Worm (Caenorhabditis elegans) whole organism, L1 larva: Measurements from ENCODE around the gene spc-1.
A peak's percentile ranks its signal among the peaks of the same experiment; 100 is the strongest.

Source experiments
- C16A3.4 ChIP-seq: fragments of 150-350 bp; optimal IDR thresholded peaks from 2 replicates; lab custom pipeline; 2014; ENCODE audit warnings: missing biosample characterization, missing genetic modification characterization
- C34B4.2 ChIP-seq: sonication (generic microtip); optimal IDR thresholded peaks from 2 replicates; lab custom pipeline; 2017; ENCODE audit warnings: mild to moderate bottlenecking, missing genetic modification characterization, missing compliant biosample characterization
- Y116A8C.19 ChIP-seq: sonication (generic microtip); optimal IDR thresholded peaks from 2 replicates; lab custom pipeline; 2016; ENCODE audit warnings: missing compliant biosample characterization, missing genetic modification characterization, borderline replicate concordance
- ama-1 ChIP-seq: fragments of 150-350 bp; optimal IDR thresholded peaks from 2 replicates; lab custom pipeline; 2014
- blmp-1 ChIP-seq: fragments of 150-350 bp; optimal IDR thresholded peaks from 2 replicates; lab custom pipeline; 2014; ENCODE audit warnings: missing biosample characterization, missing genetic modification characterization
- ceh-63 ChIP-seq: fragments of 200-800 bp; sonication (Bioruptor generic); optimal IDR thresholded peaks from 2 replicates; lab custom pipeline; 2018; ENCODE audit warnings: mild to moderate bottlenecking, missing genetic modification characterization, missing compliant biosample characterization
- ceh-8 ChIP-seq: fragments of 200-800 bp; sonication (Bioruptor generic); optimal IDR thresholded peaks from 2 replicates; lab custom pipeline; 2018; ENCODE audit warnings: mild to moderate bottlenecking, missing genetic modification characterization, moderate library complexity, missing compliant biosample characterization
- ceh-82 ChIP-seq, 3 experiments: fragments of 150-350 bp in 1 of 3; sonication (generic microtip) in 2 of 3; optimal IDR thresholded peaks; 2 replicates each; lab custom pipeline; 2014 to 2017; ENCODE audit warnings: missing biosample characterization in 3 of 3, missing genetic modification characterization in 3 of 3
- ceh-88 ChIP-seq: fragments of 200-800 bp; sonication (Bioruptor generic); IDR thresholded peaks from 2 replicates; pipeline ENCODE4 v1.3.6; 2022; ENCODE audit warnings: missing genetic modification characterization, missing compliant biosample characterization
- ceh-90 ChIP-seq: sonication (generic microtip); optimal IDR thresholded peaks from 2 replicates; lab custom pipeline; 2016; ENCODE audit warnings: missing genetic modification characterization, missing compliant biosample characterization
- dpl-1 ChIP-seq, 3 experiments: fragments of 150-350 bp in 2 of 3; sonication (generic microtip) in 1 of 3; optimal IDR thresholded peaks; 2 replicates each; lab custom pipeline; 2014 to 2017; ENCODE audit warnings: missing biosample characterization in 3 of 3, missing genetic modification characterization in 3 of 3, missing genetic modification reagents in 3 of 3
- dsc-1 ChIP-seq: sonication (generic microtip); optimal IDR thresholded peaks from 2 replicates; lab custom pipeline; 2016; ENCODE audit warnings: mild to moderate bottlenecking, missing genetic modification characterization, missing compliant biosample characterization
- efl-1 ChIP-seq, 4 experiments: fragments of 150-350 bp; optimal IDR thresholded peaks in 3 of 4; peaks in 1 of 4; 1 replicate in 1 of 4; 2 replicates in 3 of 4; lab custom pipeline; 2014; ENCODE audit warnings: missing biosample characterization in 2 of 4, missing genetic modification characterization in 2 of 4, missing genetic modification reagents in 2 of 4
- efl-3 ChIP-seq: fragments of 200-800 bp; sonication (Bioruptor generic); optimal IDR thresholded peaks from 2 replicates; lab custom pipeline; 2018; ENCODE audit warnings: mild to moderate bottlenecking, missing genetic modification characterization, missing compliant biosample characterization
- egl-27 ChIP-seq, 2 experiments: fragments of 150-350 bp in 1 of 2; sonication (generic microtip); optimal IDR thresholded peaks; 3 replicates each; lab custom pipeline; 2017 to 2018; ENCODE audit warnings: missing biosample characterization in 2 of 2, missing genetic modification characterization in 2 of 2, missing genetic modification reagents in 2 of 2
- elt-2 ChIP-seq: sonication (generic microtip); optimal IDR thresholded peaks from 2 replicates; lab custom pipeline; 2016; ENCODE audit warnings: missing genetic modification characterization, mild to moderate bottlenecking, inconsistent platforms, missing compliant biosample characterization, missing genetic modification reagents
- fkh-4 ChIP-seq: sonication (generic microtip); optimal IDR thresholded peaks from 2 replicates; lab custom pipeline; 2016; ENCODE audit warnings: missing compliant biosample characterization, missing genetic modification characterization, borderline replicate concordance
- fkh-8 ChIP-seq: sonication (generic microtip); optimal IDR thresholded peaks from 2 replicates; lab custom pipeline; 2016; ENCODE audit warnings: mild to moderate bottlenecking, missing genetic modification characterization, missing compliant biosample characterization
- fos-1 ChIP-seq: fragments of 150-350 bp; optimal IDR thresholded peaks from 2 replicates; lab custom pipeline; 2014; ENCODE audit warnings: missing biosample characterization, missing genetic modification characterization
- grh-1 ChIP-seq: fragments of 200-800 bp; sonication (Bioruptor generic); IDR thresholded peaks from 2 replicates; pipeline ENCODE4 v1.3.6; 2022; ENCODE audit warnings: missing genetic modification reagents, missing genetic modification characterization, missing compliant biosample characterization
- hlh-17 ChIP-seq: fragments of 200-800 bp; sonication (Bioruptor generic); optimal IDR thresholded peaks from 2 replicates; lab custom pipeline; 2018; ENCODE audit warnings: missing genetic modification characterization, mild to moderate bottlenecking, missing compliant biosample characterization, moderate library complexity, borderline replicate concordance
- irx-1 ChIP-seq: sonication (generic microtip); optimal IDR thresholded peaks from 2 replicates; lab custom pipeline; 2016; ENCODE audit warnings: missing genetic modification characterization, missing compliant biosample characterization
- isw-1 ChIP-seq: fragments of 200-800 bp; sonication (Bioruptor generic); IDR thresholded peaks from 2 replicates; pipeline ENCODE4 v1.3.6; 2022; ENCODE audit warnings: missing genetic modification characterization, missing compliant biosample characterization
- jun-1 ChIP-seq: fragments of 150-350 bp; optimal IDR thresholded peaks from 2 replicates; lab custom pipeline; 2014; ENCODE audit warnings: missing biosample characterization, missing genetic modification reagents, missing genetic modification characterization
- lin-13 ChIP-seq: fragments of 150-350 bp; optimal IDR thresholded peaks from 2 replicates; lab custom pipeline; 2014; ENCODE audit warnings: missing biosample characterization, missing genetic modification reagents, missing genetic modification characterization
- lin-14 ChIP-seq: fragments of 200-800 bp; sonication (Bioruptor generic); optimal IDR thresholded peaks from 2 replicates; lab custom pipeline; 2018; ENCODE audit warnings: mild to moderate bottlenecking, missing genetic modification characterization, moderate library complexity, missing compliant biosample characterization
- lin-15B ChIP-seq: fragments of 150-350 bp; sonication (generic microtip); optimal IDR thresholded peaks from 3 replicates; lab custom pipeline; 2014; ENCODE audit warnings: missing biosample characterization, missing genetic modification characterization
- lin-35 ChIP-seq, 2 experiments: fragments of 150-350 bp; optimal IDR thresholded peaks; 2 replicates each; lab custom pipeline; 2014; ENCODE audit warnings: missing biosample characterization in 2 of 2, missing genetic modification characterization in 2 of 2, missing genetic modification reagents in 2 of 2
- lsy-2 ChIP-seq, 2 experiments: fragments of 150-350 bp; optimal IDR thresholded peaks; 2 replicates each; lab custom pipeline; 2014; ENCODE audit warnings: missing biosample characterization in 2 of 2, missing genetic modification characterization in 2 of 2
- mef-2 ChIP-seq: fragments of 150-350 bp; optimal IDR thresholded peaks from 2 replicates; lab custom pipeline; 2014; ENCODE audit warnings: missing biosample characterization, missing genetic modification characterization
- mep-1 ChIP-seq: fragments of 150-350 bp; optimal IDR thresholded peaks from 2 replicates; lab custom pipeline; 2014; ENCODE audit warnings: missing biosample characterization, missing genetic modification characterization
- nhr-11 ChIP-seq: fragments of 150-350 bp; optimal IDR thresholded peaks from 2 replicates; lab custom pipeline; 2014; ENCODE audit warnings: missing biosample characterization, missing genetic modification characterization
- nhr-19 ChIP-seq: fragments of 200-800 bp; sonication (Bioruptor generic); conservative IDR thresholded peaks from 2 replicates; pipeline ENCODE4 v1.3.6; 2022; ENCODE audit warnings: missing genetic modification characterization, missing compliant biosample characterization
- nhr-47 ChIP-seq: sonication (generic microtip); optimal IDR thresholded peaks from 2 replicates; lab custom pipeline; 2016; ENCODE audit warnings: mild to moderate bottlenecking, missing genetic modification characterization, moderate library complexity, missing compliant biosample characterization
- nhr-71 ChIP-seq: sonication (generic microtip); optimal IDR thresholded peaks from 2 replicates; lab custom pipeline; 2016; ENCODE audit warnings: mild to moderate bottlenecking, missing genetic modification characterization, moderate library complexity, missing compliant biosample characterization
- nhr-76 ChIP-seq: sonication (generic microtip); optimal IDR thresholded peaks from 2 replicates; lab custom pipeline; 2017; ENCODE audit warnings: missing biosample characterization, missing genetic modification characterization
- nhr-77 ChIP-seq: fragments of 150-350 bp; optimal IDR thresholded peaks from 2 replicates; lab custom pipeline; 2014; ENCODE audit warnings: missing biosample characterization, missing genetic modification characterization
- nhr-85 ChIP-seq: sonication (generic microtip); peaks from one replicate; lab custom pipeline; 2016; ENCODE audit warnings: missing genetic modification characterization, inconsistent platforms, missing compliant biosample characterization
- pag-3 ChIP-seq: sonication (generic microtip); optimal IDR thresholded peaks from 2 replicates; lab custom pipeline; 2017; ENCODE audit warnings: missing genetic modification characterization, mild to moderate bottlenecking, missing compliant biosample characterization, antibody characterized with exemption, borderline replicate concordance; ENCODE audit not compliant: insufficient read depth
- skn-1 ChIP-seq: fragments of 150-350 bp; optimal IDR thresholded peaks from 2 replicates; lab custom pipeline; 2014; ENCODE audit warnings: missing biosample characterization, missing genetic modification characterization
- snu-23 ChIP-seq: sonication (generic microtip); optimal IDR thresholded peaks from 2 replicates; lab custom pipeline; 2016; ENCODE audit warnings: missing genetic modification characterization, missing compliant biosample characterization
- tbx-2 ChIP-seq: sonication (generic microtip); optimal IDR thresholded peaks from 2 replicates; lab custom pipeline; 2016; ENCODE audit warnings: missing genetic modification characterization, missing compliant biosample characterization
- tlp-1 ChIP-seq: fragments of 150-350 bp; optimal IDR thresholded peaks from 2 replicates; lab custom pipeline; 2014; ENCODE audit warnings: missing biosample characterization, missing genetic modification characterization
- unc-130 ChIP-seq: fragments of 150-350 bp; optimal IDR thresholded peaks from 2 replicates; lab custom pipeline; 2017; ENCODE audit warnings: missing biosample characterization, missing genetic modification characterization, inconsistent platforms

spc-1 gene

ce11 chrX:3159542-3159941 is 32.7 kb upstream of the spc-1 start, which contains the start of gene gcc-1 (continued):
- TF ChIP-seq grh-1 (GFP tag; lab: Robert Waterston, UW) (peak; percentile 90), nhr-19 (peak; percentile 42; the same call in 1 of the 2 replicates), nhr-11 (tag; lab: Kevin White, UChicago) (no peak), hlh-17 (GFP tag; lab: Kevin White, UChicago) (no peak), lin-35 (GFP tag; optimal IDR thresholded peaks at IDR 0.05; lab: Kevin White, UChicago) (peak; percentile 11 to 63), efl-1 (optimal IDR thresholded peaks at IDR 0.05; lab: Kevin White, UChicago) (peak; percentile 20 to 31), efl-1 (GFP tag; optimal IDR thresholded peaks at IDR 0.05 in 1 of 2; lab: Kevin White, UChicago) (peak; percentile 16 to 34), nhr-76 (no peak), C34B4.2 (no peak), lin-13 (GFP tag; lab: Kevin White, UChicago) (no peak), elt-2 (tag; lab: Kevin White, UChicago) (no peak), C16A3.4 (tag; lab: Kevin White, UChicago) (peak; percentile 49), efl-3 (GFP tag; lab: Kevin White, UChicago) (no peak), ceh-82 (tag; optimal IDR thresholded peaks at IDR 0.05; lab: Kevin White, UChicago) (peak in 2 of 3 experiments; percentile 16 to 31), ceh-90 (no peak), jun-1 (tag; lab: Kevin White, UChicago) (no peak), Y116A8C.19 (tag; lab: Kevin White, UChicago) (no peak), unc-130 (tag; lab: Kevin White, UChicago) (peak; percentile 31), blmp-1 (tag; lab: Kevin White, UChicago) (peak; percentile 75), nhr-71 (tag; lab: Kevin White, UChicago) (peak; percentile 63), tlp-1 (tag; lab: Kevin White, UChicago) (no peak), lsy-2 (tag; optimal IDR thresholded peaks at IDR 0.05; lab: Kevin White, UChicago) (peak; percentile 5 to 59), fkh-4 (no peak), nhr-47 (tag; lab: Kevin White, UChicago) (peak; percentile 62), dpl-1 (GFP tag; optimal IDR thresholded peaks at IDR 0.05; lab: Kevin White, UChicago) (peak in 2 of 3 experiments; percentile 23 to 31), pag-3 (tag; lab: Kevin White, UChicago) (peak; percentile 13), ceh-63 (GFP tag; lab: Kevin White, UChicago) (no peak), skn-1 (no peak), dsc-1 (tag; lab: Kevin White, UChicago) (peak; percentile 10), tbx-2 (tag; lab: Kevin White, UChicago) (peak; percentile 51), fos-1 (no peak)
- TF ChIP-seq, all 84 proteins: peak for 29

DNA sequence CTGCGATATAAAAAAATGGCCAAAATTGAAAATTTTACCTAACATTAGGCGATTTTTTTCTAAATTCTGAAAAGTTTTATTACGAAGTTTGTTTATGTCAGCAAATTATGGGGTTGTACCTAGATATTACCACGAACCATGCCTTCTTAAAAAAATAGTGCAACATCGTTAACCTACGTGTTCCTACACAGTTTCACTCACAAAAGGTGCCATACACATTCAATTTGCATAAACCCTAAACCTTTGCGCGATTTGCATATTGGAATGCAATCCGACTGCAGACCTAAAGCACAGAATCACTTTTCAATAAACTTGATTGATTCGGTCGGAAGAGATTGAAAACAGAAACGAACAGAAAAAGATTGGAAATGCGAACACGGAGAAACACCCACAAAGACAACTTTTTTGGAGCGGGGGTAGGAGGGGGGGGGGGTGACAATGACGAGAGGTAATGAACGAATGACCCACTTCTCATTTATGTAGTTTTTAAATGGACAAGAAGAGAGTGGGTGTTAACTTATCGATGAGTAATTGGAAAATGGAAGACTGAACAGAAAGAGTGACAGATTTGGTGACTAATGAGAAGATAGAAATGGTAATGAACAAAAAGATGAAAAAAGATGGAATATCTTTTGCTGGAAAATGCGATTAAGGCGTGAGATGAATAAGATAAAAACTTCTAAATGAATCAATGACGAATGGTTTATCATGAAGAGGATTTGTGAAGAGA is 29.3 kb upstream of the spc-1 start:
- peak; percentile 17 for TF ChIP-seq blmp-1 (tag; lab: Kevin White, UChicago)
- peak; percentile 62 for TF ChIP-seq nhr-85
- peak; percentile 37 for TF ChIP-seq mep-1 (tag; lab: Kevin White, UChicago)
- TF ChIP-seq hlh-17 (GFP tag; lab: Kevin White, UChicago) = no peak

DNA sequence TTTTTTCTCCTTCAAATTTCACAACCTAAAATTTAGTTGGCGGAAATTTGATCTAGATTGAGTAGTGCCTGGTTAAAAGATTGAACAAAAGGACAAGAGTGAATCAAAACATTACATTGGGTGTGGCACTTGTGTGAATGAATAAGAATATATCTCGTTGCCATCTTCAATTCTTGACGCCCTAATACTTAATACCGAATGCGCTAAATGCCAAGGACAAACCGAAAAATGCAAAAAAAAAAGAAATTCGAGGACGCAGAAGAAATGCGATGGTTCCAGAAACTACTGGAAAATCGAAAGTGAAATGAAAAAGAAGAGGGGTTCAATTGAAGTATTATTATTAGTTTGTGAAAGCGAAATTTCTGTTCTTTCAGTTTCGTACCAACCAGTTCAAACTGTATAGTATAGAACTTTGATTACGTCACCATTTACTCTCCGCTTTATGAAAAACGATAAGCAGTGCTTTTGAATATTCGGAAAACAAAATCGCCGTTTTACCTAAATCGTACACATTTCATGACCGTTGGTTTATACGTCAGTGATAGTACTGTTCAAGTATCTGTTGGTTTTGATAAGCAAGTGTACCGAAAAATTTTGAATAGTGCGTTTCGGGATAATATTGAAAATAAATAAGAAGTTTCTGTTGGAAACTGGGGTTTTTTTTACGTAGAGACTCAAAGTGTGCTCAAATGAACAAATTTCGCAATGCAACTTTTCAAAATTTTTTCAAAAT is 28.4 kb upstream of the spc-1 start:
- TF ChIP-seq lin-13 (GFP tag; lab: Kevin White, UChicago) = no peak
- TF ChIP-seq mef-2 = no peak
- no peak for TF ChIP-seq pag-3 (tag; lab: Kevin White, UChicago)
- TF ChIP-seq ceh-8 (GFP tag; lab: Kevin White, UChicago) = no peak
- no peak for TF ChIP-seq ceh-88 (GFP tag; lab: Robert Waterston, UW)
- peak; percentile 10 for TF ChIP-seq elt-2 (tag; lab: Kevin White, UChicago)
- TF ChIP-seq lsy-2 (tag; optimal IDR thresholded peaks at IDR 0.05; lab: Kevin White, UChicago) = no peak
- TF ChIP-seq lin-14 (GFP tag; lab: Kevin White, UChicago) = peak; percentile 71
- no peak for TF ChIP-seq egl-27 (tag; optimal IDR thresholded peaks at IDR 0.05; lab: Kevin White, UChicago)
- TF ChIP-seq isw-1 (GFP tag; lab: Robert Waterston, UW) = no peak
- no peak for TF ChIP-seq fkh-8
- peak; percentile 65 for TF ChIP-seq blmp-1 (tag; lab: Kevin White, UChicago)
- TF ChIP-seq lin-35 (GFP tag; optimal IDR thresholded peaks at IDR 0.05; lab: Kevin White, UChicago) = no peak
- peak; percentile 67 for TF ChIP-seq mep-1 (tag; lab: Kevin White, UChicago)
- no peak for TF ChIP-seq irx-1
- TF ChIP-seq nhr-77 (tag; lab: Kevin White, UChicago) = no peak
- peak; percentile 88 for TF ChIP-seq nhr-85
- TF ChIP-seq ama-1 = no peak
- TF ChIP-seq snu-23 (GFP tag; lab: Kevin White, UChicago) = peak; percentile 23
- TF ChIP-seq lin-15B (tag; lab: Kevin White, UChicago) = no peak
